Fruit fly (Drosophila melanogaster) ovary, adult (tissue): ENCODE data around the gene Sce.

Experiments used
- CG17801 ChIP-seq: fragments of 200-800 bp; optimal IDR thresholded peaks from 2 replicates; lab custom pipeline; 2019; ENCODE audit warnings: missing biosample characterization, mild to moderate bottlenecking, missing genetic modification characterization, moderate library complexity; ENCODE audit not compliant: partially characterized antibody

Gene Sce

DNA sequence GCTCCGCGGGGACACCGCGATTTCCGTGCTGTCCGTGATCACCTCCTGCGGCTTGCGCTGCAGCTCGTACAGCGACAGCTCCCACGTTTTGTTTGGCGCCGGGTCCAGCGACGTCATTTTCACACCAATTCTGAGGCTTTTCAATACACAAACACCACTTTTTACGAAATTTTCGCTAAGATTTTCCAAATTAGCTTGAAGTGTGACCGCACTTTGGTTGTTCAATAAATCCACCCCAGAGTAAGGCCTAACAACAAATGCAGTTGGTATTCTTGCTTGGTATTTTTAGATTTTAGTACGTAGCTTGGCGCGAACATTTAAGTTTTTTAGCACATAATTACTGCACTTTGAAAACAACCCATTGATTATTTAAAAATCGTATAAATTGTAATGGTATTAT lies at the start of gene Sce:
TSS of gene Sce (minus strand) at position 231 of the 400 bp plus-strand sequence.
- TF ChIP-seq CG17801 = no peak

DNA sequence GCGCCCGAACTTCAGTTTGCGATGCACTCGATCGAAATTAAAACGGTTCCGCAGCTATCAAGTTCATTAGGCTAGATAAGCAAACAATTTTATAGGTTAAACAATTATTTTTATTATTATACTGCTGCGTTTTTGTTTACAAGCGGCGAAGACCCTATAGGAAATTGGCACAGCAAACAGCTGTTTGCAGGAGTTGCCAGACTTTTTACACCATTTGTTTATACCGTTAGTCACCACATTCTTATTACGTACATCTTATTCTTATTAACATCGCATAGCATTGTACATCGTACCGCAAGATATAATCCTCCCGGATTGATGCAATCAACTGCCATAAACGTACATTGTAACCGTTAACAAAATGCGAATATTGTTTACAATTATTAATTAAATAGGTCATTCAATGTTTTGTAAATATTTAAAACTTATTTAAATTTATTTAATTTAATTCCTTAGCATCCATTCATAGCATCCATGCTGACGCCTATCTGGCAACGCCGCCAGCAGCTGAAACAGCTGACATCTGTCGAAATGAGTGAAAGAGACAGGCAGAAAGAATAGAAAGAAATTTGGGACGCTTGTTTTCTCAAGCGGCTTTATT lies 24.9 kb upstream of the Sce start, which contains the start of the genes CROT and CG12877:
TSS of gene CROT (minus strand) at position 171 of the 601 bp plus-strand sequence.
TSS of gene CG12877 (plus strand) at position 520 of the 601 bp plus-strand sequence.
- peak; percentile 79 for TF ChIP-seq CG17801

DNA sequence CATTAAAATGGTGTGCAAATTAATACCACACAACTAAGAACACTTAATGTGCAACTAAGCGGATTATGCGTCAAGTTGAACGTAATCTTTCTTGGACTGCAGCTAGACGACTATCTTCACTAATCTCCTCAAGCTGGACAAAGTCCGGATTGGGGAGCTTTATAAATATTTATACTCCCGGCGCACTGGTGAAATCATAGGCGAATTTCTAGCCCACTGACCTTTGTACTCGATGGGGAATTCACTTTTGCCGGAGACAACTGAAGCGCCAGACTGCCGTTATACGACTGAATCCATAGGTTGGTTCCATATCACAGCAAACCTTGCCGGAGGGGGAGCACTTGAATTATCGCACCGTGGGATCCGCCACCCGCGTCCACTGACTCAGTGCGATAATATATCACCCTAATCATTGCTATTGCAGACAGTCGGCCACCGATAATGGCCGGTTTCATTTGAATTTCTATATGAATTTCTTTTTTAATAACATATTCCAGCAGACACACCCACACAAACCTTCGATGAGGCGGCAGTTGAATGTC lies 24.3 kb upstream of the Sce start:
- TF ChIP-seq CG17801 = no peak

DNA sequence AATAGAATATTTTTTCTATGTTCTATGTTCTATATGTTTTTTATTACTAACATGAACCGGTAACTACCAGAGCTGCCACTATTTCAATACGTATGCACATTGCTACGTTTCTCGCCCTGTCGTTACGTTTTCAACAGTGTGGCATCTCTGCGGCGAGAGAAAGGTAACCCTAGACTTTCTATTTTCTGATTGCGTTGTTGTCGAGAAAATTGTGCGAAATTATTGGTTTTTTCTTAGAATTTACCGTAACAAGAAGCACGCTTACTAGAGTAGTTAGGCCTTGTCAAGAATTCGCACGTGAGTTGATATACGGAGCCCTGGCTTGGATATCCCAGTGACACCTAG lies 18.4 kb upstream of the Sce start, which contains the start of gene btz:
TSS of gene btz (plus strand) at position 133 of the 345 bp plus-strand sequence.
- peak; percentile 19 for TF ChIP-seq CG17801

dm6 chr3R:27699540-27700228 lies 17.9 kb upstream of the Sce start, which contains the start of gene ALiX:
Gene ALiX, minus strand, starts transcription at chr3R:27700110.
- TF ChIP-seq CG17801 = no peak

- no peak for TF ChIP-seq CG17801
Observed at dm6 chr3R:27695019-27695418, 13.2 kb upstream of the Sce start, which contains the start of gene HSPBAP1. Gene HSPBAP1, plus strand, starts transcription at chr3R:27695235.

DNA sequence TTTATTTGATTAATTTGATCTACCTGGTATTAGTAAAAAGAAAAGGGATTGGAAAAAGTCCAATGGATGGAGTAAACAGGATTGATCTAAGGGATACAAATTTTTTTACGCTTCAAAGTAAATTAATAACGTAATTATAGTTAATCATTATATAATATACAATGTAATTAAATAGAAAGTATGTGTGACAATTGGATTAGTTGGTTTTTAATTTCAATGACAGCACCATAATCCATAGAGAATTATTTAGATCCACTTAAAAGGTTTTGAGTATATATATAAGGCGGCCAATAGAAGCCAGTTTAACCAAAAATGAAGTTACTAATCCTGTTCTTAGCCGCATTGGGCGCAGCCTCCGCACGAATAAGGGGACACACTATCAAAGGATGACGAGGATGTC lies 12.8 kb upstream of the Sce start, which contains the start of gene Acp98AB:
TSS of gene Acp98AB (plus strand) at position 301 of the 400 bp plus-strand sequence.
- TF ChIP-seq CG17801 = no peak

DNA sequence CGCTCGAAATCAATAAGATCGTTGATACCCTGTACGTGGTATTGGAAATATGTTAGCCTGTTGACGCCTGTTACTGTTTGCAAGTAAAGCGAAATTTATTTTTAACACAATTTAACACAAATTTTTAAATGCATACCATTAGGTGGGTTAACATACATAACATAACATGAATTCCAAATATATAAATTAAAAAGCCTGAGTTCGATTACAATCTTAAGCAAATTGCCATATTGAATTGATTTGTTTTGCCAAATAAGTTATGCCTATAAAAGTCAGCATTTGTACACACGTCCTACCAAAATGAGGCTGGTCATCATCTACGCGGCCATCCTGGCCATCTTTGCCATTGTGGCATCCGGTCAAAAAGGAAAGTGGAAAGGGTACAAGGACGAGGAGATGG lies 12.2 kb upstream of the Sce start, which contains the start of gene CG43319:
TSS of gene CG43319 (plus strand) at position 301 of the 400 bp plus-strand sequence.
- no peak for TF ChIP-seq CG17801

DNA sequence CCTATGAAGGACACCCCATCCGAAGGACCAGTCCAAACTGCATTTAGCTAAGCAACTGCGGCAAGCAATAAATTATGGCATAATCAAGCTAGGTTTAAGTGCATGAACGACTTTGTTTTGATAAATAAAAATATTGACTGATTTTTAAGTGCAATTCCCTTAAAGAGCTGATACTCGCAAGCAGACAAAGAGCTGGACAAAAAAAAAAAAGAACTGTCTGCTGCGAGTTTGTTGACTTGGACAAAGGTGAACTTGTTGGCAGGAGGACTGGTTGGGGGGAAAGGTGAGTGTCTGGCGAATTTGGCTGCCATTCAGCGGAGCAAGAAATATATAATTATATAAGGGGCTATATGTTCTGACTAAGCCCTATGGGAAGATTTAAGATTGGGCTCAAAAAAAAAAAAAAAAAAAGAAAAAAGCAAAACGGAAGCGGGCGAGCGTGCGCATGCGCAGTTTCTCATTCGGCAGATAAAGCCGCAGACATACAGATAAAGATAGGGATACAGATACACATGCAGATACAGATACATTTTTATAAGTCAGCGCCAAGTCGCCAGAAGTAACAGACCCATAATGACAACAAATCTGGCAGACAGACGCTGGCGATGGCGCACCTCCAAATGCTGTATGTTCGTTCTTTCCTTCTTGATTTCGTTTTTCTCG lies 10.9 kb upstream of the Sce start:
- TF ChIP-seq CG17801 = no peak

- TF ChIP-seq CG17801 = no peak
Observed at dm6 chr3R:27688034-27688433, 6.2 kb upstream of the Sce start, which contains the start of gene CG31055. Gene CG31055, minus strand, starts transcription at chr3R:27688134.

dm6 chr3R:27685539-27686012 lies 3.7 kb upstream of the Sce start, which contains the start of gene CG12880:
Gene CG12880, plus strand, starts transcription at chr3R:27685962.
- no peak for TF ChIP-seq CG17801

- TF ChIP-seq CG17801 = no peak
Observed at dm6 chr3R:27685074-27685473, 3.2 kb upstream of the Sce start.

- TF ChIP-seq CG17801 = no peak
Observed at dm6 chr3R:27679667-27680066, 2.2 kb downstream of the Sce start.

DNA sequence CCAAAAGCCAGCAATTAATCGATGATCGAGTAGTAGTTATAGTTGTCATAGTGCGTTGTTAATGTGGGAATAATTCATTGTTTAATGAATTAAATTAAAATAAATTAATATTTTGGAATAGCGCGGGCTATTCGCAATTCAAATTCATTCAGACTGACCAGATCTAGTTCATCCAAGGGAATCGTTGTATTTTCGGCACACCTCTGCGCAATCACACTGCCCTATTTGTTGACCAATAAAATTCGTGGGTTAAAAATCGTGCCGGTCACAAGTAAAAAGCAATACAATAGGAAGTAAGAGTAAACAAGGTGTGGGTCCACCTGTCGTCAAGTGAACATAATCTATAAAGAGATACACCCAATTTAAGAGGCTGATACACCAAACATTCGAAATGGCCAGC lies 2.8 kb downstream of the Sce start, which contains the start of gene CG12883:
TSS of gene CG12883 (plus strand) at position 273 of the 400 bp plus-strand sequence.
- TF ChIP-seq CG17801 = no peak

DNA sequence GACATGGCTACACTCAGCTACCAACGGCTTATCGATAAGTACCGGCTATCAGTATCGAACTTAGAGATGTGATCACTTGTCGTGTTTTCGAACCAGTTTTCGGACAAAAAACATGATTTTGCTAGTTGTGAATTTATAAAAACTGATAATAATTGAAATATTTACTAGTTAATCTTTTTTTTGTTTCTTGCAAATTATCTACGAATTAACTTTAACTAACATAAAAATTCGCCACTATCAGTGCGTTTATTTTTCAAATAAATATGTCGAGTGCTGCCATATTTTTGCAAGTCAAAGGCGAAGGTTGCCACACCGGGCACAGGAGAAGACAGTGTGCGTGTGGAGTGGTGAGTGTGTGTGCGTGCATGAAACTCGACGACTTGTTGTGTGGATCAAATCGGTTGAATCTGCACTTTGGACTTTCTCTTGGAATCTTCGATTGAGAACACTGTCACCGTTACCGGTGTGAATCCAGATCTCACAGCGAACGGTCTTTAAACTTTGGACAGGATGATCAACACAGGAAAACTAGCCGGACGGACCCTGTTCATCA lies 4.6 kb downstream of the Sce start, which contains the start of gene Hsdl2:
TSS of gene Hsdl2 (plus strand) at position 349 of the 553 bp plus-strand sequence.
- peak; percentile 72 for TF ChIP-seq CG17801

DNA sequence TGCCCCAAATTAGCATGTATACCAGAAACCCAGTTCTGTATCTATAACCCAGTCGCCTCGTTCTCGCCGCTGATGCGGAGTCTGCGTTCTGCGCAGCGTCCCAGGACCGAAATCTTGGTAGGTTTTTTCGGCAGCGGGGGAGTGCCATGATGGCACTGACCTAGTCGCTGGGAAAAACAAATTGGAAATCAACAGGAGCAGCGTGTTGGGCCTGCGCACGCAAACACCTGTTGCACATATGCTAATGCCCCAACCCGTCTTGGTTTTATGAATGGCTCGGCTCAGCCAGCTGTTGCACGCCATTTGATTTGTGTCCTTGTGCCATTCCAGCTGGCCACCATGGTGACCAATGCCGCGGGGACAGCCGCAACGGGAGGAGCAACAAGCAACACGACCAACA lies 19.0 kb downstream of the Sce start:
- TF ChIP-seq CG17801 = no peak
